Worm (Caenorhabditis elegans) whole organism, midembryonic: ENCODE measurements around the gene rpn-11.

Experiments used
- T22C8.4 ChIP-seq: fragments of 200-800 bp; sonication (Bioruptor generic); IDR thresholded peaks from 2 replicates; pipeline ENCODE4 v1.3.6; 2022; ENCODE audit warnings: missing genetic modification characterization, missing compliant biosample characterization
- cog-1 ChIP-seq: sonication (generic microtip); optimal IDR thresholded peaks from 2 replicates; lab custom pipeline; 2016; ENCODE audit warnings: missing genetic modification characterization, missing compliant biosample characterization
- flt-1 ChIP-seq: fragments of 200-800 bp; sonication (Bioruptor generic); IDR thresholded peaks from 2 replicates; pipeline ENCODE4 v1.3.6; 2022; ENCODE audit warnings: missing genetic modification characterization, missing compliant biosample characterization
- klf-2 ChIP-seq: fragments of 200-800 bp; sonication (Bioruptor generic); conservative IDR thresholded peaks from 2 replicates; pipeline ENCODE4 v1.3.6; 2022; ENCODE audit warnings: missing genetic modification reagents, missing genetic modification characterization, missing compliant biosample characterization
- med-1 ChIP-seq: sonication (generic microtip); optimal IDR thresholded peaks from 2 replicates; lab custom pipeline; 2017; ENCODE audit warnings: missing genetic modification characterization, mild to moderate bottlenecking, missing compliant biosample characterization, antibody characterized with exemption, missing genetic modification reagents; ENCODE audit not compliant: insufficient read depth
- ref-1 ChIP-seq: fragments of 200-800 bp; sonication (Bioruptor generic); conservative IDR thresholded peaks from 2 replicates; pipeline ENCODE4 v1.3.6; 2022; ENCODE audit warnings: missing genetic modification reagents, missing genetic modification characterization, missing compliant biosample characterization
- ztf-23 ChIP-seq: fragments of 200-800 bp; sonication (Bioruptor generic); IDR thresholded peaks from 2 replicates; pipeline ENCODE4 v1.3.6; 2022; ENCODE audit warnings: missing genetic modification reagents, missing genetic modification characterization, missing compliant biosample characterization

DNA sequence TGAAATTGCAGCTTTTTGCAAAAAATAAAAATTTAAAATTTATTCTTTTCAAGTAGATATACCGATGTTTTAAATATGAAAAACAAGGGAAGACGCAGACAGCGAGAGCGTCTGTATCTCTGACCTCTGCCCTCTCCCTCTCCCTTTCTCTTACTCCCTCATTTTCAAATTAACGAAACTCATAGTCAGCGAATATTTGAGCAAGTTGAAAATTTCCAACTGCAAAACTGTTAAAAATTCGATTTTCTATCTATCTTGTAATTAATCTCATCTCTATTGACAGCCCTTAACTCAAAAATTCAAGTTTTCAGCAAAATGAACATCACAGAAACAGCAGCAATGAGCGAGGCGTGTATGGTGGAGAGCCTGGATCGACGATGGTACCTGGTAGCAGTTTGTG lies 38.4 kb upstream of the rpn-11 start, which contains the start of gene R11F4.2:
- TF ChIP-seq ref-1 (GFP tag; lab: Robert Waterston, UW) (no peak), T22C8.4 (no peak), cog-1 (tag; lab: Kevin White, UChicago) (no peak), flt-1 (GFP tag; lab: Robert Waterston, UW) (no peak), med-1 (GFP tag; lab: Kevin White, UChicago) (no peak), klf-2 (GFP tag; lab: Robert Waterston, UW) (no peak), ztf-23 (GFP tag; lab: Robert Waterston, UW) (no peak)
